Fruit fly (Drosophila melanogaster): ENCODE data around the gene hzg.
A peak's percentile ranks its signal among the peaks of the same experiment; 100 is the strongest.

Gene hzg

dm6 chr3L:16011319-16012210 lies 7.0 kb upstream of the hzg start, which contains the start of gene mib1:
Gene mib1 (minus strand): TSS chr3L:16011812.
- TF ChIP-seq CG8388 (GFP tag; optimal IDR thresholded peaks at IDR 0.05) (no peak), peb (GFP tag; IDR thresholded peaks at IDR 0.05) (no peak), ap (GFP tag; IDR thresholded peaks at IDR 0.05) (no peak), Blimp-1 (GFP tag; optimal IDR thresholded peaks at IDR 0.05) (peak; percentile 18), MTF-1 (GFP tag; optimal IDR thresholded peaks at IDR 0.05; ENCODE audit: borderline replicate concordance) (no peak), Hr51 (GFP tag; optimal IDR thresholded peaks at IDR 0.05) (peak in 1 of 2 experiments; percentile 5), NK7.1 (GFP tag; optimal IDR thresholded peaks at IDR 0.05) (no peak), CG15479 (GFP tag; optimal IDR thresholded peaks at IDR 0.05) (no peak), CG5180 (GFP tag; optimal IDR thresholded peaks at IDR 0.05) (no peak), CG17829 (tag; optimal IDR thresholded peaks at IDR 0.05) (peak; percentile 38), onecut (GFP tag; IDR thresholded peaks at IDR 0.05) (peak; percentile 37; the same call in 1 of the 2 replicates), CG11560 (tag; IDR thresholded peaks at IDR 0.05) (no peak), disco-r (GFP tag; optimal IDR thresholded peaks at IDR 0.05) (peak; percentile 12), Jarid2 (GFP tag; optimal IDR thresholded peaks at IDR 0.05) (peak; percentile 70), CG13894 (tag; optimal IDR thresholded peaks at IDR 0.05) (peak; percentile 48), Doc3 (GFP tag; IDR thresholded peaks at IDR 0.05; ENCODE audit: partially characterized antibody) (peak; percentile 72), CG10462 (GFP tag; optimal IDR thresholded peaks at IDR 0.05) (peak; percentile 42), CG13424 (tag; optimal IDR thresholded peaks at IDR 0.05) (peak; percentile 41), CG13296 (GFP tag; optimal IDR thresholded peaks at IDR 0.05) (peak; percentile 45), BEAF-32 (GFP tag; optimal IDR thresholded peaks at IDR 0.05) (peak; percentile 92), pum (GFP tag; optimal IDR thresholded peaks at IDR 0.05) (no peak), CG12155 (GFP tag; optimal IDR thresholded peaks at IDR 0.05) (no peak), Bteb2 (GFP tag; optimal IDR thresholded peaks at IDR 0.05) (no peak), ssp (GFP tag; IDR thresholded peaks at IDR 0.05) (no peak), trem (tag; optimal IDR thresholded peaks at IDR 0.05) (peak; percentile 89), CG6175 (GFP tag; IDR thresholded peaks at IDR 0.05) (no peak), Hsf (GFP tag; optimal IDR thresholded peaks at IDR 0.05) (peak; percentile 24), Dek (tag; optimal IDR thresholded peaks at IDR 0.05) (peak; percentile 62), salm (tag; optimal IDR thresholded peaks at IDR 0.05) (no peak), CG14860 (GFP tag; IDR thresholded peaks at IDR 0.05; ENCODE audit: partially characterized antibody) (peak; percentile 71; the same call in 2 of the 3 replicates), Antp (GFP tag; optimal IDR thresholded peaks at IDR 0.05) (no peak), btn (GFP tag; optimal IDR thresholded peaks at IDR 0.05) (no peak), Taf1 (GFP tag; IDR thresholded peaks at IDR 0.05) (no peak), bowl (GFP tag; IDR thresholded peaks at IDR 0.05) (no peak), bigmax (GFP tag; optimal IDR thresholded peaks at IDR 0.05) (peak; percentile 15), ATbp (GFP tag; optimal IDR thresholded peaks at IDR 0.05) (no peak), CG34422 (GFP tag; IDR thresholded peaks at IDR 0.05) (peak; percentile 76; the same call in 2 of the 3 replicates), dysf (GFP tag; IDR thresholded peaks at IDR 0.05) (peak; percentile 27; the same call in 1 of the 3 replicates), Dad (GFP tag; optimal IDR thresholded peaks at IDR 0.05) (peak; percentile 42), CG7271 (tag; optimal IDR thresholded peaks at IDR 0.05) (no peak), CG11696 (GFP tag; IDR thresholded peaks at IDR 0.05) (no peak), CG4730 (GFP tag; IDR thresholded peaks at IDR 0.05) (no peak), zfh2 (GFP tag; optimal IDR thresholded peaks at IDR 0.05) (peak; percentile 32), CG16779 (GFP tag; IDR thresholded peaks at IDR 0.05) (no peak), CG2116 (GFP tag; optimal IDR thresholded peaks at IDR 0.05) (peak; percentile 47), CG7839 (tag; optimal IDR thresholded peaks at IDR 0.05) (no peak), Meics (GFP tag; optimal IDR thresholded peaks at IDR 0.05) (peak; percentile 13), CG10321 (GFP tag; IDR thresholded peaks at IDR 0.05) (no peak)
